Fruit fly (Drosophila melanogaster) whole organism, prepupa: ENCODE data around the gene CG1544.

ENCODE experiments used
- CG11294 ChIP-seq: fragments of 200-800 bp; sonication (Bioruptor generic); IDR thresholded peaks from 2 replicates; pipeline ENCODE4 v1.3.6; 2022; ENCODE audit warnings: missing biosample characterization, missing genetic modification characterization
- CG11762 ChIP-seq: fragments of 200-800 bp; sonication (Bioruptor generic); optimal IDR thresholded peaks from 3 replicates; lab custom pipeline; 2016; ENCODE audit warnings: missing biosample characterization, missing genetic modification characterization; ENCODE audit not compliant: insufficient read depth
- CG16779 ChIP-seq: fragments of 200-800 bp; sonication (Bioruptor generic); optimal IDR thresholded peaks from 3 replicates; lab custom pipeline; 2017; ENCODE audit warnings: missing biosample characterization, mild to moderate bottlenecking, missing genetic modification characterization
- CG32006 ChIP-seq: fragments of 200-800 bp; sonication (Bioruptor generic); optimal IDR thresholded peaks from 3 replicates; lab custom pipeline; 2017; ENCODE audit warnings: missing biosample characterization, mild to moderate bottlenecking, missing genetic modification characterization
- CG34406 ChIP-seq: fragments of 200-800 bp; sonication (Bioruptor generic); optimal IDR thresholded peaks from 3 replicates; lab custom pipeline; 2016; ENCODE audit warnings: missing biosample characterization, missing genetic modification characterization
- achi ChIP-seq: fragments of 200-800 bp; sonication (Bioruptor generic); optimal IDR thresholded peaks from 3 replicates; lab custom pipeline; 2016; ENCODE audit warnings: missing biosample characterization, missing genetic modification characterization
- dac ChIP-seq: fragments of 200-800 bp; sonication (Bioruptor generic); optimal IDR thresholded peaks from 2 replicates; lab custom pipeline; 2017; ENCODE audit warnings: missing biosample characterization, mild to moderate bottlenecking, missing genetic modification characterization
- fd59A ChIP-seq: fragments of 200-800 bp; sonication (Bioruptor generic); optimal IDR thresholded peaks from 2 replicates; lab custom pipeline; 2017; ENCODE audit warnings: missing biosample characterization, mild to moderate bottlenecking, missing genetic modification characterization, missing genetic modification reagents
- fkh ChIP-seq: fragments of 200-800 bp; sonication (Bioruptor generic); optimal IDR thresholded peaks from 3 replicates; lab custom pipeline; 2017; ENCODE audit warnings: missing biosample characterization, mild to moderate bottlenecking, missing genetic modification characterization, moderate library complexity

- no peak for TF ChIP-seq CG34406
- TF ChIP-seq fkh (GFP tag; lab: Kevin White, UChicago): no peak
- TF ChIP-seq CG16779 (tag; lab: Kevin White, UChicago): no peak
- TF ChIP-seq achi: no peak
- no peak for TF ChIP-seq dac (GFP tag; lab: Kevin White, UChicago)
- no peak for TF ChIP-seq CG32006 (GFP tag; lab: Kevin White, UChicago)
- TF ChIP-seq CG11762: no peak
- no peak for TF ChIP-seq fd59A (GFP tag; lab: Kevin White, UChicago)
- no peak for TF ChIP-seq CG11294 (GFP tag; lab: Robert Waterston, UW)
These were observed 27.5 kb downstream of the CG1544 start for dm6 chr3R:31223971-31224860.
